Fruit fly (Drosophila melanogaster) whole organism, pupa: ENCODE results near the gene Brms1.
A peak's percentile ranks its signal among the peaks of the same experiment; 100 is the strongest.

ENCODE experiments used
- CG10348 ChIP-seq: fragments of 200-800 bp; sonication (Bioruptor generic); IDR thresholded peaks from 2 replicates; pipeline ENCODE4 v1.3.6; 2022; ENCODE audit warnings: missing biosample characterization, missing genetic modification characterization
- CG12605 ChIP-seq: fragments of 200-800 bp; sonication (Bioruptor generic); IDR thresholded peaks from 2 replicates; pipeline ENCODE4 v1.3.6; 2022; ENCODE audit warnings: missing biosample characterization, missing genetic modification characterization
- CG13204 ChIP-seq: fragments of 200-800 bp; sonication (Bioruptor generic); optimal IDR thresholded peaks from 2 replicates; lab custom pipeline; 2018; ENCODE audit warnings: missing biosample characterization, mild to moderate bottlenecking, missing genetic modification characterization, moderate library complexity
- CG14655 ChIP-seq: fragments of 200-800 bp; sonication (Bioruptor generic); optimal IDR thresholded peaks from 3 replicates; lab custom pipeline; 2017; ENCODE audit warnings: mild to moderate bottlenecking, missing biosample characterization, missing genetic modification reagents, missing genetic modification characterization
- CG15710 ChIP-seq: fragments of 200-800 bp; sonication (Bioruptor generic); optimal IDR thresholded peaks from 2 replicates; lab custom pipeline; 2018; ENCODE audit warnings: missing biosample characterization, mild to moderate bottlenecking, missing genetic modification characterization, moderate library complexity
- CG17806 ChIP-seq: fragments of 200-800 bp; sonication (Bioruptor generic); optimal IDR thresholded peaks from 2 replicates; lab custom pipeline; 2018; ENCODE audit warnings: missing biosample characterization, mild to moderate bottlenecking, missing genetic modification characterization, moderate library complexity
- CG32121 ChIP-seq: fragments of 200-800 bp; sonication (Bioruptor generic); IDR thresholded peaks from 2 replicates; pipeline ENCODE4 v1.3.6; 2022; ENCODE audit warnings: missing biosample characterization, missing genetic modification characterization
- CG34367 ChIP-seq: fragments of 200-800 bp; sonication (Bioruptor generic); optimal IDR thresholded peaks from 2 replicates; lab custom pipeline; 2018; ENCODE audit warnings: missing biosample characterization, mild to moderate bottlenecking, missing genetic modification characterization
- CG4496 ChIP-seq: fragments of 200-800 bp; sonication (Bioruptor generic); IDR thresholded peaks from 3 replicates; pipeline ENCODE4 v1.3.6; 2022; ENCODE audit warnings: missing biosample characterization, missing genetic modification characterization
- CG8159 ChIP-seq: fragments of 200-800 bp; sonication (Bioruptor generic); optimal IDR thresholded peaks from 3 replicates; lab custom pipeline; 2018; ENCODE audit warnings: missing biosample characterization, mild to moderate bottlenecking, missing genetic modification characterization, moderate library complexity
- CG8301 ChIP-seq: fragments of 200-800 bp; sonication (Bioruptor generic); optimal IDR thresholded peaks from 2 replicates; lab custom pipeline; 2018; ENCODE audit warnings: missing biosample characterization, mild to moderate bottlenecking, missing genetic modification characterization
- CG9948 ChIP-seq: fragments of 200-800 bp; sonication (Bioruptor generic); optimal IDR thresholded peaks from 2 replicates; lab custom pipeline; 2018; ENCODE audit warnings: missing biosample characterization, mild to moderate bottlenecking, missing genetic modification characterization, moderate library complexity
- D1 ChIP-seq: fragments of 200-800 bp; sonication (Bioruptor generic); optimal IDR thresholded peaks from 2 replicates; lab custom pipeline; 2018; ENCODE audit warnings: missing biosample characterization, mild to moderate bottlenecking, missing genetic modification characterization, moderate library complexity
- EcR ChIP-seq: fragments of 200-800 bp; sonication (Bioruptor generic); optimal IDR thresholded peaks from 3 replicates; lab custom pipeline; 2019; ENCODE audit warnings: missing biosample characterization, missing genetic modification characterization, mild to moderate bottlenecking, moderate library complexity, missing genetic modification reagents
- Ets98B ChIP-seq: fragments of 200-800 bp; sonication (Bioruptor generic); IDR thresholded peaks from 2 replicates; pipeline ENCODE4 v1.3.6; 2022; ENCODE audit warnings: missing biosample characterization, missing genetic modification characterization
- Pif1A ChIP-seq: fragments of 200-800 bp; sonication (Bioruptor generic); optimal IDR thresholded peaks from 3 replicates; lab custom pipeline; 2016; ENCODE audit warnings: missing biosample characterization, missing genetic modification characterization
- Pif1B ChIP-seq: fragments of 200-800 bp; sonication (Bioruptor generic); optimal IDR thresholded peaks from 3 replicates; lab custom pipeline; 2016; ENCODE audit warnings: missing biosample characterization, missing genetic modification characterization
- Snoo ChIP-seq: fragments of 200-800 bp; sonication (Bioruptor generic); optimal IDR thresholded peaks from 3 replicates; lab custom pipeline; 2017; ENCODE audit warnings: missing biosample characterization, mild to moderate bottlenecking, missing genetic modification characterization, inconsistent platforms
- fd96Ca ChIP-seq: fragments of 200-800 bp; sonication (Bioruptor generic); IDR thresholded peaks from 3 replicates; pipeline ENCODE4 v1.3.6; 2022; ENCODE audit warnings: missing biosample characterization, missing genetic modification characterization
- gl ChIP-seq: fragments of 200-800 bp; sonication (Bioruptor generic); optimal IDR thresholded peaks from 2 replicates; lab custom pipeline; 2018; ENCODE audit warnings: missing biosample characterization, mild to moderate bottlenecking, missing genetic modification characterization
- rn ChIP-seq: fragments of 200-800 bp; sonication (Bioruptor generic); IDR thresholded peaks from 2 replicates; pipeline ENCODE4 v1.3.6; 2022; ENCODE audit warnings: missing biosample characterization, missing genetic modification characterization

Brms1 gene

DNA sequence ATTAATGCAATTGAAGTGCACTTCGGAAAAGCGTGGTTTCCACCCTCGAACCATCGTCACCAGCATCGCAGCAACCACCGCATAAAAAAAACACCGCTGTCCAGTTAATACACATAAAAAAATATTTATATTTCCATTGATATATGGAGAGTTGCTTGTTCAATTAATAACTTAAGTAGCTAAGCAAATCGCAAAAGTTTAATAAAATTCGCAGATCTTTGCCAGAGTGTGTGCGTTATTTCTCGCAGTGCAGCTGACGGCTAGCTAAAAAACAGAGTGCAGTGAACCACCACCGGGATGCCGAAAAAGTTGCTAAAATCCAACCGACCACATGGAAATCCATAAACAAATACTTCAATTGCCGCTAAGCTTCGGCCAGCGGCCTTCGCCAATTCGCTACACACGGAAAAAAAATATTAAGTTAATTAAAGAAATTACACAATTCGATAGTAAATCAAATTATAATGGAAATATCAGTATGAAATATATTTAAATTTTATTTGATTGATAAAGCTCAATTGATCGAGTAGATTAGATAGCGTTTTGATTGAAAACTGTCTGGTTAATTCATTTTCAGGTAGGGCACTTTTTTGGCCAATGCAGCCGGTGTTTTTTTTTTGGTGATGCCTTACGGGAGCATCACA lies 14.0 kb upstream of the Brms1 start:
- no peak for TF ChIP-seq CG12605
- no peak for TF ChIP-seq CG13204 (GFP tag; lab: Kevin White, UChicago)
- peak; percentile 1 for TF ChIP-seq CG8159 (tag; lab: Kevin White, UChicago)
- TF ChIP-seq Snoo (tag; lab: Kevin White, UChicago): peak; percentile 39
- TF ChIP-seq fd96Ca (GFP tag; lab: Robert Waterston, UW): no peak

- TF ChIP-seq CG10348 (GFP tag; lab: Robert Waterston, UW) (no peak), CG12605 (no peak), Snoo (tag; lab: Kevin White, UChicago) (no peak), CG8301 (tag; lab: Kevin White, UChicago) (no peak), gl (no peak), Pif1A (no peak), CG8159 (tag; lab: Kevin White, UChicago) (no peak), CG32121 (no peak), CG15710 (tag; lab: Kevin White, UChicago) (no peak), Ets98B (GFP tag; lab: Robert Waterston, UW) (no peak), D1 (tag; lab: Kevin White, UChicago) (no peak)
Observed at dm6 chrX:12922338-12922737, 12.9 kb upstream of the Brms1 start.

dm6 chrX:12919594-12919993 lies 10.2 kb upstream of the Brms1 start:
- TF ChIP-seq CG8301 (tag; lab: Kevin White, UChicago): no peak
- no peak for TF ChIP-seq CG15710 (tag; lab: Kevin White, UChicago)
- no peak for TF ChIP-seq CG17806 (tag; lab: Kevin White, UChicago)
- no peak for TF ChIP-seq rn
- TF ChIP-seq CG9948: no peak
- no peak for TF ChIP-seq CG10348 (GFP tag; lab: Robert Waterston, UW)
- TF ChIP-seq D1 (tag; lab: Kevin White, UChicago): no peak

DNA sequence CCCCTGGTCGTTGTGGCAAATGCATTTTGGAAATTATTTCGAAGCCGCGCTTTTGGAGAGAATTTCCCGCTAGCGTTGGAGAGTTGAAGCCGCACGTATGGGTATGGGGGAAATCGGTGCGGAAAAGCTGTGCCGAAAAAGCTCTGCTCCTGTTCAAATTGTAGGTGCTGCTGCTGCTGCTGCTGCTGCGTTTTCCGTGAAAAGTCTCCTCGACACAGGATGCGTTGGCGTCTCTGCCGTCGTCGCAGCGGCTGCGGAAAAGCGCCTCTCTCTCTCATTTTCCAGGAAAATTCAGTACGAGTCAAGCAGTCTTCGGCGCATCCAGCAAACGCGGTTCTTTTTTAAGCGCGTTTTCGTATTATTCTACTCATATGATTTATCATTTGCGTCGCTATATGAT lies 7.8 kb upstream of the Brms1 start, which contains the start of gene fne:
fne (plus strand) TSS at position 301 of the 400 bp plus-strand sequence.
- no peak for TF ChIP-seq Ets98B (GFP tag; lab: Robert Waterston, UW)
- TF ChIP-seq, all 21 proteins: peak for 0

dm6 chrX:12913729-12914128 lies 4.3 kb upstream of the Brms1 start:
- TF ChIP-seq Pif1B (GFP tag; lab: Kevin White, UChicago) (no peak), CG15710 (tag; lab: Kevin White, UChicago) (peak; percentile 37), CG14655 (GFP tag; lab: Kevin White, UChicago) (peak; percentile 26), CG13204 (GFP tag; lab: Kevin White, UChicago) (no peak), CG8159 (tag; lab: Kevin White, UChicago) (peak; percentile 61), CG17806 (tag; lab: Kevin White, UChicago) (peak; percentile 37), CG4496 (GFP tag; lab: Robert Waterston, UW) (0 out of 3 replicates have a peak, but pooled peaks have one; percentile 16)

DNA sequence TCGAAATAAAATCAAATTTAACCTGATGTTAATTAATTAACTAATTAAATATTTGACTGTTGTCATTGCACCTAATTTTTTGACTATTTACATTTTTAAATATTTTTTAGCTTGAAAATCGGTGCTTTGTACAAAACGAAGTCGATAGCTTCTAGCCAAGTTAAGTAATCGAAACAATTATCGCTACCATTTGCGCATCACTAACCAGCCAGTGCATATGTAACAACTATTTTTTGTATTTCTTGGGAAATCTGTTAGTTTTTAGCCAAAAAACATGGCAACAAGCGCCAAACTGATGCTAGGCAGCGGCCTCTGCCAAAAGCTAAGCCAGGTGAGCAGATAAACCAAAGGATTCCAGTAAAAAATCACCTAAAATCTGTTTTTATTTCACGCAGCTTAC lies 2.5 kb downstream of the Brms1 start, which contains the start of gene mRpL49:
mRpL49 (plus strand) TSS at position 192 of the 400 bp plus-strand sequence.
- TF ChIP-seq Ets98B (GFP tag; lab: Robert Waterston, UW) (no peak), CG34367 (tag; lab: Kevin White, UChicago) (no peak)
- TF ChIP-seq, all 21 proteins: peak for 0

DNA sequence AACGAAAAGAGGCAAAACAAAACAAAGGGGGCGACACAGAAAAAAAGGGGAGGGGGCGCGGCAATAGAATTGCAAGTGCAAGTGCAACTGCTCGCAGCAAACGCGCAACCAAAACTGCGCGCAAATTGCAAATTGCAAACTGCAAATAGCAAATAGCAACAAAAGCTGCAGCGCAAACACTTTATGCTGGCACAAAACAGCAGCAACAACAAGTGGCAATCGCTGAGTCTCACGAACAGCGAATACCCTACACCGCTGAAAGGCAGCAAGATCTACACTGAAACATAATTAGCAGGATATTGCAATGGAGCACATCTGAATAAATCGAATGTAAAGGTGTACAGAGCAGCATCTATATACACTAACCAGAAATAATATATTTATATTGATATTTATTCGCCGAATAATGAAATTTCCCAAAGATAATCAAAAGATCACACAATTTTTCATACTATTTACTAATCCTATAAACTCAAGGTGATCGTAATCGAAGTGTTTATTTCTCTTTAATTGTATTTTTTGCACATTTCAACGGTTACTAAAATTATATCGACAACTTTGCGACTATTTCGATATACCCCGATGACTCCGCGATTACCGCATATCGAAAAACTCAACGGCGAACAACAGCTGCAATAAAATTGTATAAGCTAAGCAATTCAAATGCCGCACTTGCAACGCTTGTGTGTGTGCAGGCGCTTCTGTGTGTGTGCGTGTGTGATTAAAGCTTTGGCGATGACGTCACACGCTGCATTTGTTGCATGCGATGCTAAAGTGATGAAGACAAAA lies 3.3 kb downstream of the Brms1 start, which contains the start of gene CG4404:
CG4404 (minus strand) TSS at position 118 of the 789 bp plus-strand sequence.
- TF ChIP-seq Pif1A: no peak
- no peak for TF ChIP-seq CG17806 (tag; lab: Kevin White, UChicago)
- TF ChIP-seq D1 (tag; lab: Kevin White, UChicago): no peak
- TF ChIP-seq CG8159 (tag; lab: Kevin White, UChicago): no peak
- TF ChIP-seq CG15710 (tag; lab: Kevin White, UChicago): no peak
- no peak for TF ChIP-seq CG13204 (GFP tag; lab: Kevin White, UChicago)
- TF ChIP-seq CG14655 (GFP tag; lab: Kevin White, UChicago): peak; percentile 24
- no peak for TF ChIP-seq rn
- no peak for TF ChIP-seq CG10348 (GFP tag; lab: Robert Waterston, UW)
- no peak for TF ChIP-seq EcR (GFP tag; lab: Kevin White, UChicago)
- no peak for TF ChIP-seq Pif1B (GFP tag; lab: Kevin White, UChicago)
- TF ChIP-seq CG34367 (tag; lab: Kevin White, UChicago): no peak
- TF ChIP-seq Ets98B (GFP tag; lab: Robert Waterston, UW): peak; percentile 48
- peak; percentile 62; the same call in 2 of the 3 replicates for TF ChIP-seq CG4496 (GFP tag; lab: Robert Waterston, UW)
- peak; percentile 11 for TF ChIP-seq CG8301 (tag; lab: Kevin White, UChicago)
- peak; percentile 42 for TF ChIP-seq CG32121
- TF ChIP-seq fd96Ca (GFP tag; lab: Robert Waterston, UW): peak; percentile 68; the same call in 2 of the 3 replicates
- TF ChIP-seq CG12605: no peak
- no peak for TF ChIP-seq CG9948
- TF ChIP-seq gl: no peak
- TF ChIP-seq Snoo (tag; lab: Kevin White, UChicago): no peak
